Worm (Caenorhabditis elegans) whole organism, L4/young adult: ENCODE results near the gene nhr-117.

Experiments
- W03F9.2 ChIP-seq: fragments of 150-350 bp; optimal IDR thresholded peaks from 2 replicates; lab custom pipeline; 2014; ENCODE audit warnings: missing biosample characterization, missing genetic modification characterization
- him-1 ChIP-seq: sonication (generic microtip); optimal IDR thresholded peaks from 2 replicates; lab custom pipeline; 2016; ENCODE audit warnings: missing genotype, missing genetic modification reagents, missing genetic modification characterization, missing compliant biosample characterization

DNA sequence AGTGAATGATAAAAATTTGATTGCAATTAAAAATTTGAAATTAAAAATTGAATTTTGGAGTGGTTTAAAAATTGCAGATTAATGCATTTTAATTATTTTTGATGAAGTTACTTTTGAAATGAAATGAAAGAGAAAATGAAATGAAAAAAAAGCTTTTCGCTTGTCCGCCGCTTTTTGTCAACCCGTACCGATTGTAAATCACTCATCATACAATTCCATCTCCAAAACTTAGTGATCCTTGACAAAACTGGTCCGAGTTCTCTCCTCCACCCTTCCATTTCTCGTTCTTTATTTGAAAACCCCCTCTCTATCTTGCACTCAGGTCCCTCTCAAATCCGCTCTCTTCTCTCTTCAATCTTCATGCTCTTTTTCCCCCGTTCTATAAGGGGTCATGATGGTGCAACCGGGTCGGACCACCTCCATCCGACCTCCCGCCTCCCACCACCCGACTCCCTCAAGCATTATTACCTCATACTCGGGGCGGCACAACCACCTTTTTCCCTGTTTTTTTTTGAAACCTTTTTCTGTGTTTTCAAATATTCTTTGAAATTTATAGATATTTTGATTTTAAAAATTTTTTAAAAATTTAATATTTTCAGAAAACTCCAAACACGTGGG, 44.1 kb downstream of the nhr-117 start:
- TF ChIP-seq him-1 (no peak), W03F9.2 (tag; lab: Kevin White, UChicago) (no peak)
